Fruit fly (Drosophila melanogaster): ENCODE data around the gene regucalcin.

regucalcin gene

dm6 chrX:11984987-11985386, 27.2 kb upstream of the regucalcin start, which contains the start of gene cac:
TSS of gene cac (minus strand) at chrX:11985087.
- TF ChIP-seq svp (GFP tag) (peak; percentile 36), CG7368 (GFP tag; optimal IDR thresholded peaks at IDR 0.05) (no peak)

dm6 chrX:11987664-11988063, 24.5 kb upstream of the regucalcin start, which contains the start of gene gd:
TSS of gene gd (minus strand) at chrX:11987764.
- TF ChIP-seq CG6163 (GFP tag; IDR thresholded peaks at IDR 0.05), result no peak

DNA sequence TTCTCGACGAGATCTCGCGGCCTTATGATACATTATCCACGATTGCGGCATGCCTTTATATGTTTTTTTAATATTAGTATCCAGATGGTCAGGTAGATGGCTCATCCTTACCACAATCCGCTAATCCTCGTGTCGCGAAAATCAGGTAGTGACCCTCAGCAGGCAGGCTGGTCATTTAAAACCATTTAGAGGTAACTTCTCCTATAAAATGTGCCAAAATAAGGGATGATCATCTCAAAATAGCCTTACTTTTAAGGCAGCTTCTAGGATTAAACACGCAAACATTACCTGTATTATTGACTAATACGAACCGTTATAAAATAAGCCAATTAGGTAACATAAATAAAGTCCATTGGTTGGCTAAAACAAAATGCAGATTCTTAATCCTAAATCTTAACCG, 23.3 kb upstream of the regucalcin start, which contains the start of gene tsg:
TSS of gene tsg (minus strand) at position 37 of the 400 bp plus-strand sequence.
- TF ChIP-seq Sox14 (GFP tag; optimal IDR thresholded peaks at IDR 0.05) (no peak), svp (GFP tag) (no peak), Eip78C (GFP tag) (no peak), cyc (GFP tag; optimal IDR thresholded peaks at IDR 0.05) (no peak), CG3032 (tag; optimal IDR thresholded peaks at IDR 0.05) (no peak), Met (GFP tag; optimal IDR thresholded peaks at IDR 0.05) (no peak), Sox15 (GFP tag; optimal IDR thresholded peaks at IDR 0.05) (no peak), pdm3 (GFP tag; optimal IDR thresholded peaks at IDR 0.05) (no peak), CG8632 (GFP tag; optimal IDR thresholded peaks at IDR 0.05) (no peak), OdsH (GFP tag; optimal IDR thresholded peaks at IDR 0.05) (no peak), topi (GFP tag; optimal IDR thresholded peaks at IDR 0.05) (no peak), Lpt (GFP tag; optimal IDR thresholded peaks at IDR 0.05) (no peak), Smox (GFP tag; optimal IDR thresholded peaks at IDR 0.05) (no peak), esn (GFP tag; optimal IDR thresholded peaks at IDR 0.05) (no peak)

DNA sequence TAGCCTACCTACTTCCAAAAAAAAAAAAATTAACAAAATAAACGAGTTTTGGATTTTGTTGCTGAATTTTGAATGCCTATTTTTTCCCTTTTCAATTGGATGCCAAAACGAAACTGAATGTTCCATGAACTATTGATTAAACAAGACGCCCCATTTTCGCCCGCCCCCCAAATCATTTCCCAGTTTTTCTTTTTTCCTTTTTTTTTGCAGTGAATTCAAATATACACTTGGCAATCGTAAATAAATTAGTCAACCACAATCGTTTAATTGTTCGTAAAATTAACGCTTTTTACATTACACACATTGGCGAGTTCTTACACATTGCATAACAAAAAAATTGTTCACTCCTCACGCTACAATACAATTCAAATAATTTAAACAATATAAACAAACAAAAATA, 19.5 kb upstream of the regucalcin start, which contains the start of gene CG18130:
TSS of gene CG18130 (minus strand) at position 101 of the 400 bp plus-strand sequence.
- no peak for TF ChIP-seq CG7368 (GFP tag; optimal IDR thresholded peaks at IDR 0.05)
- no peak for TF ChIP-seq Smox (GFP tag; optimal IDR thresholded peaks at IDR 0.05)
- no peak for TF ChIP-seq dsx (GFP tag; optimal IDR thresholded peaks at IDR 0.05; ENCODE audit: poor library complexity, severe bottlenecking)

DNA sequence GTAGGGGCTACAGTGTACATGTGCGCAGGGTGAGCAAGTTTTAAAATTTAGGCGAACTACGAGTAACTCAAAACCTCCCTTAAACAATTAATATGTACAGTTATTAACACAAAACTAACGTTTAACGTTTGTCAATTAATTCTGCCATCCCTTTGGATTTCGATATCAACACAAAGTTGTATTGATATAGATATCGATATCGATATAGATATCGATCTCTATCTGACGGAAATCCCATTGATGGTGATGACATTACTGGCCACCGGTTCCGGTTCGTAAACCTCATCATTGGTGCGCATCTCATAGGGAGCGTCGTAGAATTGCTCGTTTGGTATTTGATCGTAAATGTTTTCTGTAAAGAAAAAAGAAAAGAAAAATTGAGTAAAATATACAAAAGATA, 18.9 kb upstream of the regucalcin start:
- TF ChIP-seq lz (GFP tag; optimal IDR thresholded peaks at IDR 0.05) (no peak), topi (GFP tag; optimal IDR thresholded peaks at IDR 0.05) (no peak), OdsH (GFP tag; optimal IDR thresholded peaks at IDR 0.05) (no peak)

DNA sequence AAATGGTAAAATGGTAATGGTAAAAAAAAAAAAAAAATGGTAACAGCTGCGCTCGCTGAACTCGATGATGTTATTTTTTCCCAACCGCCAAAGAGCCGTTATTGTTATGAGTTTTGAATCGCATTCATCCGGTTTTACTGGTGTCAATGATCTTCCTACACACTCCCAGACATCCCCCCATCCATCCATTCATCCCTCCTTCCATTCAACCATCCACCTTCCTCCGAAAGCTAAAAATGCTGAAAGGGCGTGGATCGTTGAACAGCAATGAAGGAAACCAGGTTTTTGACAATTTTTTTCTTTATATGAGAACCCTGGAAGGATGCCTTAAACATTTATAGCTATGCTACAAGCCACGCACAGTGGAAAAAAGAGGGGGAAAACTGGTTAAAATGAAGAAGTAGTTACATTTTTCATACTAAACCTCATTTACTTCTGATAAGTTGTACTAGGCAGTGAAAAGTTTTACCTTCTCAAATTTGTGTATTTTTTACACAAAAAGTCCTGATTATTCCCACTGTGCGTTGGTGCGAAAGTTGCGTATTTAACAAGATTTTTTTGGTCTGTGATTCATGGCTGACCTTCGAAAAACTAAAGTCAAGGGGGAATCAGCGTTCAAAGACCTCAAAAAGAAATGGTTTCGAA, 12.1 kb upstream of the regucalcin start:
- peak; percentile 48 for TF ChIP-seq fd59A (GFP tag; optimal IDR thresholded peaks at IDR 0.05)
- peak; percentile 57 for TF ChIP-seq CG10669 (GFP tag; optimal IDR thresholded peaks at IDR 0.05)
- TF ChIP-seq Hr39 (GFP tag; optimal IDR thresholded peaks at IDR 0.05), result peak; percentile 57
- peak; percentile 41 for TF ChIP-seq Sox15 (GFP tag; optimal IDR thresholded peaks at IDR 0.05)
- peak; percentile 37 for TF ChIP-seq CG8319 (GFP tag; optimal IDR thresholded peaks at IDR 0.05)
- peak; percentile 60 for TF ChIP-seq acj6 (GFP tag; optimal IDR thresholded peaks at IDR 0.05)
- TF ChIP-seq fkh (GFP tag; optimal IDR thresholded peaks at IDR 0.05), result no peak
- TF ChIP-seq Hr4 (GFP tag; optimal IDR thresholded peaks at IDR 0.05), result peak; percentile 45
- peak; percentile 15 for TF ChIP-seq CG6808 (GFP tag; optimal IDR thresholded peaks at IDR 0.05)
- no peak for TF ChIP-seq Blimp-1 (GFP tag; optimal IDR thresholded peaks at IDR 0.05)
- TF ChIP-seq Ets21C (GFP tag; optimal IDR thresholded peaks at IDR 0.05), result peak; percentile 23
- no peak for TF ChIP-seq dac (GFP tag; optimal IDR thresholded peaks at IDR 0.05)
- peak; percentile 63 for TF ChIP-seq CG6792 (GFP tag; optimal IDR thresholded peaks at IDR 0.05)
- TF ChIP-seq CG31627 (GFP tag; optimal IDR thresholded peaks at IDR 0.05), result peak; percentile 38
- TF ChIP-seq CG7368 (GFP tag; optimal IDR thresholded peaks at IDR 0.05), result peak; percentile 58
- peak; percentile 57 for TF ChIP-seq achi (GFP tag; optimal IDR thresholded peaks at IDR 0.05)
- TF ChIP-seq CG1621 (tag; optimal IDR thresholded peaks at IDR 0.05), result peak; percentile 45
- peak; percentile 40; the same call in 2 of the 3 replicates for TF ChIP-seq CG8119 (GFP tag; IDR thresholded peaks at IDR 0.05)
- no peak for TF ChIP-seq CG16779 (tag; optimal IDR thresholded peaks at IDR 0.05)
- peak; percentile 25 for TF ChIP-seq CG11902 (GFP tag; optimal IDR thresholded peaks at IDR 0.05)
- TF ChIP-seq Eip93F (GFP tag; optimal IDR thresholded peaks at IDR 0.05), result no peak
- peak; percentile 55 for TF ChIP-seq CG11762 (GFP tag; optimal IDR thresholded peaks at IDR 0.05; ENCODE audit: insufficient read depth)
- peak; percentile 44 for TF ChIP-seq Smox (GFP tag; optimal IDR thresholded peaks at IDR 0.05)
- TF ChIP-seq spab (GFP tag; optimal IDR thresholded peaks at IDR 0.05), result peak; percentile 49
- no peak for TF ChIP-seq fd85E (GFP tag; optimal IDR thresholded peaks at IDR 0.05)
- no peak for TF ChIP-seq Lpt (GFP tag; optimal IDR thresholded peaks at IDR 0.05)
- TF ChIP-seq svp (GFP tag), result peak; percentile 71
